Worm (Caenorhabditis elegans): ENCODE results near the gene sru-18.

DNA sequence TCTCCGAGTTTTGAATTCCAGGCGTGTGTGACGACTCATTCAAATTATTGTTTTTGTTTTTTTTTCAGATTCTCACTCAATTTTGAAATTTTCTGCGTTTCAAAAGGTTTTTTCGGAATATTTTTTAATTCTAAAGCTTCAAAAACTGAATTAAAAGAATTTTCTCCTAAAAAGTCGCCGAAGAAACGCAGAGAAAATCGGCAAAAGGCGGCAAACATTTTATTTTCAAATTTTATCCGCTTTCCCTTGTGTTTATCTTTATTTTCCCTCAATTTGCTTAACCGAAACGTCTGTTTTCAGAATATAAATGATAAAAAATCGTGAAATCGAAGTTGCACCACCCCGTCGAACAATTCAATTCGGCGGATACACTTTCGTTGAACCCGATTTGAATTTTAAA is 11.6 kb upstream of the sru-18 start, which contains the start of gene him-6:
- TF ChIP-seq D2030.7 (GFP tag; IDR thresholded peaks at IDR 0.05) (no peak), F22D6.2 (tag; optimal IDR thresholded peaks at IDR 0.05) (no peak), ceh-27 (GFP tag; optimal IDR thresholded peaks at IDR 0.05) (no peak), dpff-1 (tag; optimal IDR thresholded peaks at IDR 0.05) (no peak), snpc-3.4 (tag; optimal IDR thresholded peaks at IDR 0.05) (no peak), C17E4.6 (GFP tag; IDR thresholded peaks at IDR 0.05) (no peak), nhr-80 (tag; optimal IDR thresholded peaks at IDR 0.05) (no peak)
